Worm (Caenorhabditis elegans) whole organism, late embryonic: ENCODE measurements around the gene pmt-1.
A peak's percentile ranks its signal among the peaks of the same experiment; 100 is the strongest.

Source experiments
- C08G9.2 ChIP-seq: sonication (generic microtip); optimal IDR thresholded peaks from 2 replicates; lab custom pipeline; 2016; ENCODE audit warnings: mild to moderate bottlenecking, missing genetic modification characterization, moderate library complexity, missing compliant biosample characterization
- C38D4.7 ChIP-seq: fragments of 200-800 bp; sonication (Bioruptor generic); optimal IDR thresholded peaks from 2 replicates; lab custom pipeline; 2018; ENCODE audit warnings: mild to moderate bottlenecking, missing genetic modification characterization, moderate library complexity, missing compliant biosample characterization
- K02D7.2 ChIP-seq: sonication (generic microtip); optimal IDR thresholded peaks from 2 replicates; lab custom pipeline; 2017; ENCODE audit warnings: mild to moderate bottlenecking, missing genetic modification characterization, missing compliant biosample characterization
- T23F11.4 ChIP-seq: fragments of 200-800 bp; sonication (Bioruptor generic); optimal IDR thresholded peaks from 2 replicates; lab custom pipeline; 2018; ENCODE audit warnings: mild to moderate bottlenecking, missing genetic modification characterization, missing compliant biosample characterization
- ceh-14 ChIP-seq: sonication (generic microtip); optimal IDR thresholded peaks from 2 replicates; lab custom pipeline; 2016; ENCODE audit warnings: missing genotype, missing genetic modification characterization, missing compliant biosample characterization
- ceh-18 ChIP-seq: sonication (generic microtip); optimal IDR thresholded peaks from 2 replicates; lab custom pipeline; 2016; ENCODE audit warnings: missing genetic modification characterization, missing compliant biosample characterization
- ceh-2 ChIP-seq: sonication (generic microtip); optimal IDR thresholded peaks from 2 replicates; lab custom pipeline; 2016; ENCODE audit warnings: missing genotype, missing genetic modification characterization, missing compliant biosample characterization
- ceh-22 ChIP-seq: sonication (generic microtip); optimal IDR thresholded peaks from 2 replicates; lab custom pipeline; 2017; ENCODE audit warnings: missing biosample characterization, missing genetic modification characterization
- ceh-24 ChIP-seq: sonication (generic microtip); optimal IDR thresholded peaks from 2 replicates; lab custom pipeline; 2016; ENCODE audit warnings: mild to moderate bottlenecking, missing genetic modification characterization, missing compliant biosample characterization
- ceh-30 ChIP-seq: fragments of 150-350 bp; optimal IDR thresholded peaks from 2 replicates; lab custom pipeline; 2014; ENCODE audit warnings: missing biosample characterization, missing genetic modification characterization
- ceh-31 ChIP-seq: sonication (generic microtip); optimal IDR thresholded peaks from 2 replicates; lab custom pipeline; 2016; ENCODE audit warnings: missing genetic modification characterization, missing compliant biosample characterization
- ceh-34 ChIP-seq: sonication (generic microtip); optimal IDR thresholded peaks from 2 replicates; lab custom pipeline; 2016; ENCODE audit warnings: mild to moderate bottlenecking, missing genetic modification characterization, missing compliant biosample characterization
- ceh-45 ChIP-seq: fragments of 200-800 bp; sonication (Bioruptor generic); IDR thresholded peaks from 2 replicates; pipeline ENCODE4 v1.3.6; 2022; ENCODE audit warnings: missing genetic modification reagents, missing genetic modification characterization, missing compliant biosample characterization
- ceh-6 ChIP-seq: fragments of 200-800 bp; sonication (Bioruptor generic); optimal IDR thresholded peaks from 2 replicates; lab custom pipeline; 2018; ENCODE audit warnings: mild to moderate bottlenecking, missing genetic modification characterization, missing compliant biosample characterization
- dmd-4 ChIP-seq: sonication (generic microtip); optimal IDR thresholded peaks from 2 replicates; lab custom pipeline; 2016; ENCODE audit warnings: borderline replicate concordance, missing genetic modification characterization, missing compliant biosample characterization
- elt-2 ChIP-seq: sonication (generic microtip); optimal IDR thresholded peaks from 2 replicates; lab custom pipeline; 2016; ENCODE audit warnings: missing genetic modification reagents, missing genetic modification characterization, missing compliant biosample characterization
- elt-4 ChIP-seq: sonication (generic microtip); optimal IDR thresholded peaks from 2 replicates; lab custom pipeline; 2016; ENCODE audit warnings: missing genetic modification characterization, missing compliant biosample characterization
- ets-4 ChIP-seq: sonication (generic microtip); optimal IDR thresholded peaks from 2 replicates; lab custom pipeline; 2016; ENCODE audit warnings: missing genetic modification characterization, missing compliant biosample characterization
- eyg-1 ChIP-seq: sonication (generic microtip); optimal IDR thresholded peaks from 2 replicates; lab custom pipeline; 2016; ENCODE audit warnings: missing genotype, missing genetic modification characterization, missing compliant biosample characterization
- fkh-6 ChIP-seq: sonication (generic microtip); optimal IDR thresholded peaks from 2 replicates; lab custom pipeline; 2016; ENCODE audit warnings: missing genetic modification characterization, missing compliant biosample characterization
- hlh-13 ChIP-seq: fragments of 200-800 bp; sonication (Bioruptor generic); optimal IDR thresholded peaks from 2 replicates; lab custom pipeline; 2018; ENCODE audit warnings: mild to moderate bottlenecking, missing genetic modification characterization, missing compliant biosample characterization
- hlh-30 ChIP-seq: sonication (generic microtip); optimal IDR thresholded peaks from 2 replicates; lab custom pipeline; 2017; ENCODE audit warnings: antibody characterized with exemption, missing genetic modification characterization, missing compliant biosample characterization; ENCODE audit not compliant: insufficient read depth
- lin-11 ChIP-seq: fragments of 200-800 bp; sonication (Bioruptor generic); optimal IDR thresholded peaks from 2 replicates; lab custom pipeline; 2018; ENCODE audit warnings: mild to moderate bottlenecking, missing genetic modification characterization, missing compliant biosample characterization
- madf-2 ChIP-seq: sonication (generic microtip); optimal IDR thresholded peaks from 2 replicates; lab custom pipeline; 2017; ENCODE audit warnings: missing genetic modification characterization, missing compliant biosample characterization
- mec-3 ChIP-seq: sonication (generic microtip); optimal IDR thresholded peaks from 2 replicates; lab custom pipeline; 2016; ENCODE audit warnings: borderline replicate concordance, missing genetic modification characterization, missing compliant biosample characterization
- nfya-1 ChIP-seq: sonication (generic microtip); optimal IDR thresholded peaks from 2 replicates; lab custom pipeline; 2017; ENCODE audit warnings: missing genetic modification characterization, mild to moderate bottlenecking, missing compliant biosample characterization, antibody characterized with exemption, moderate library complexity
- nhr-11 ChIP-seq: fragments of 150-350 bp; optimal IDR thresholded peaks from 2 replicates; lab custom pipeline; 2014; ENCODE audit warnings: missing biosample characterization, missing genetic modification characterization
- odd-2 ChIP-seq: sonication (generic microtip); optimal IDR thresholded peaks from 2 replicates; lab custom pipeline; 2017; ENCODE audit warnings: antibody characterized with exemption, mild to moderate bottlenecking, missing genetic modification characterization, missing compliant biosample characterization
- pag-3 ChIP-seq: sonication (generic microtip); optimal IDR thresholded peaks from 2 replicates; lab custom pipeline; 2016; ENCODE audit warnings: missing compliant biosample characterization, missing genetic modification characterization, borderline replicate concordance
- pat-9 ChIP-seq: fragments of 200-800 bp; sonication (Bioruptor generic); optimal IDR thresholded peaks from 2 replicates; lab custom pipeline; 2018; ENCODE audit warnings: mild to moderate bottlenecking, missing genetic modification characterization, moderate library complexity, missing compliant biosample characterization
- pax-1 ChIP-seq: fragments of 150-350 bp; optimal IDR thresholded peaks from 2 replicates; lab custom pipeline; 2014; ENCODE audit warnings: missing biosample characterization, missing genetic modification characterization
- pha-2 ChIP-seq: sonication (generic microtip); optimal IDR thresholded peaks from 2 replicates; lab custom pipeline; 2017; ENCODE audit warnings: mild to moderate bottlenecking, missing genetic modification characterization, missing compliant biosample characterization
- pha-4 ChIP-seq: fragments of 150-350 bp; optimal IDR thresholded peaks from 2 replicates; lab custom pipeline; 2018; ENCODE audit warnings: missing biosample characterization, missing genetic modification reagents, missing genetic modification characterization
- pqm-1 ChIP-seq: sonication (generic microtip); optimal IDR thresholded peaks from 2 replicates; lab custom pipeline; 2016; ENCODE audit warnings: missing genetic modification characterization, missing compliant biosample characterization
- pros-1 ChIP-seq: fragments of 150-350 bp; optimal IDR thresholded peaks from 2 replicates; lab custom pipeline; 2014; ENCODE audit warnings: missing biosample characterization, missing genetic modification reagents, missing genetic modification characterization
- ref-2 ChIP-seq: sonication (generic microtip); optimal IDR thresholded peaks from 2 replicates; lab custom pipeline; 2016; ENCODE audit warnings: missing genetic modification characterization, missing compliant biosample characterization
- rnt-1 ChIP-seq: sonication (generic microtip); optimal IDR thresholded peaks from 2 replicates; lab custom pipeline; 2016; ENCODE audit warnings: missing genetic modification characterization, missing compliant biosample characterization
- sox-2 ChIP-seq: fragments of 200-800 bp; sonication (Bioruptor generic); IDR thresholded peaks from 2 replicates; pipeline ENCODE4 v1.3.6; 2022; ENCODE audit warnings: missing genetic modification reagents, missing genetic modification characterization, missing compliant biosample characterization
- sox-4 ChIP-seq: sonication (generic microtip); optimal IDR thresholded peaks from 2 replicates; lab custom pipeline; 2017; ENCODE audit warnings: mild to moderate bottlenecking, missing genetic modification characterization, inconsistent platforms, missing compliant biosample characterization
- tbx-2 ChIP-seq: sonication (generic microtip); optimal IDR thresholded peaks from 2 replicates; lab custom pipeline; 2016; ENCODE audit warnings: missing genetic modification characterization, missing compliant biosample characterization
- unc-42 ChIP-seq: sonication (generic microtip); optimal IDR thresholded peaks from 2 replicates; lab custom pipeline; 2016; ENCODE audit warnings: missing genotype, missing genetic modification characterization, missing compliant biosample characterization
- unc-55 ChIP-seq: sonication (generic microtip); optimal IDR thresholded peaks from 2 replicates; lab custom pipeline; 2017; ENCODE audit warnings: missing biosample characterization, missing genetic modification reagents, missing genetic modification characterization
- unc-86 ChIP-seq: sonication (generic microtip); optimal IDR thresholded peaks from 2 replicates; lab custom pipeline; 2016; ENCODE audit warnings: missing genetic modification characterization, missing compliant biosample characterization
- zip-5 ChIP-seq: sonication (generic microtip); optimal IDR thresholded peaks from 2 replicates; lab custom pipeline; 2016; ENCODE audit warnings: missing genetic modification characterization, missing compliant biosample characterization
- ztf-16 ChIP-seq: sonication (generic microtip); optimal IDR thresholded peaks from 2 replicates; lab custom pipeline; 2017; ENCODE audit warnings: missing genetic modification characterization, missing compliant biosample characterization

Gene pmt-1

ce11 chrII:5282192-5282591, at the start of gene pmt-1:
TSS of gene pmt-1 (minus strand) at chrII:5282523.
- TF ChIP-seq hlh-13 (no peak), nfya-1 (tag; lab: Kevin White, UChicago) (no peak), C08G9.2 (no peak), madf-2 (tag; lab: Kevin White, UChicago) (no peak), lin-11 (tag; lab: Kevin White, UChicago) (no peak), dmd-4 (tag; lab: Kevin White, UChicago) (no peak), tbx-2 (no peak), sox-4 (no peak), pax-1 (tag; lab: Kevin White, UChicago) (no peak), pag-3 (tag; lab: Kevin White, UChicago) (no peak), pat-9 (tag; lab: Kevin White, UChicago) (no peak), pha-4 (tag; lab: Kevin White, UChicago) (no peak), eyg-1 (tag; lab: Kevin White, UChicago) (no peak)

ce11 chrII:5331677-5332303, 49.5 kb upstream of the pmt-1 start:
- TF ChIP-seq zip-5 (tag; lab: Kevin White, UChicago) (no peak), ceh-34 (no peak), sox-2 (no peak), ceh-6 (no peak), ceh-2 (tag; lab: Kevin White, UChicago) (no peak), ceh-14 (tag; lab: Kevin White, UChicago) (no peak), pros-1 (tag; lab: Kevin White, UChicago) (no peak), hlh-13 (no peak), rnt-1 (tag; lab: Kevin White, UChicago) (no peak), unc-42 (tag; lab: Kevin White, UChicago) (no peak), tbx-2 (no peak), madf-2 (tag; lab: Kevin White, UChicago) (no peak)

- peak; percentile 55 for TF ChIP-seq pqm-1 (tag; lab: Kevin White, UChicago)
- peak; percentile 59 for TF ChIP-seq elt-2 (tag; lab: Kevin White, UChicago)
- no peak for TF ChIP-seq ets-4 (tag; lab: Kevin White, UChicago)
- TF ChIP-seq ceh-18 = peak; percentile 57
- TF ChIP-seq pax-1 (tag; lab: Kevin White, UChicago) = peak; percentile 52
- TF ChIP-seq ceh-2 (tag; lab: Kevin White, UChicago) = no peak
- TF ChIP-seq nfya-1 (tag; lab: Kevin White, UChicago) = peak; percentile 70
- peak; percentile 31 for TF ChIP-seq ceh-31
- peak; percentile 48 for TF ChIP-seq hlh-30 (tag; lab: Kevin White, UChicago)
- no peak for TF ChIP-seq unc-86 (tag; lab: Kevin White, UChicago)
- TF ChIP-seq unc-55 (GFP tag; lab: Kevin White, UChicago) = peak; percentile 88
Measured at ce11 chrII:5330206-5330686, 47.9 kb upstream of the pmt-1 start.

ce11 chrII:5328912-5329311, 46.6 kb upstream of the pmt-1 start:
- TF ChIP-seq mec-3 (no peak), elt-4 (tag; lab: Kevin White, UChicago) (no peak), nhr-11 (tag; lab: Kevin White, UChicago) (no peak), fkh-6 (tag; lab: Kevin White, UChicago) (no peak)

- TF ChIP-seq C38D4.7 (GFP tag; lab: Kevin White, UChicago) (no peak), ceh-2 (tag; lab: Kevin White, UChicago) (no peak), ceh-30 (tag; lab: Kevin White, UChicago) (no peak), pros-1 (tag; lab: Kevin White, UChicago) (no peak), ztf-16 (tag; lab: Kevin White, UChicago) (no peak), ref-2 (tag; lab: Kevin White, UChicago) (no peak), ceh-34 (no peak), T23F11.4 (GFP tag; lab: Kevin White, UChicago) (no peak), ceh-45 (GFP tag; lab: Robert Waterston, UW) (no peak), ceh-22 (tag; lab: Kevin White, UChicago) (no peak), pha-2 (no peak), zip-5 (tag; lab: Kevin White, UChicago) (no peak), ceh-24 (tag; lab: Kevin White, UChicago) (no peak), dmd-4 (tag; lab: Kevin White, UChicago) (no peak), K02D7.2 (tag; lab: Kevin White, UChicago) (no peak), odd-2 (tag; lab: Kevin White, UChicago) (no peak), ceh-31 (no peak)
Measured at ce11 chrII:5326891-5327290, 44.6 kb upstream of the pmt-1 start.
